Worm (Caenorhabditis elegans): ENCODE results near the gene clec-65.

clec-65 gene

ce11 chrII:12897942-12898341, 3.2 kb upstream of the clec-65 start, which contains the start of gene clec-64:
Gene clec-64, plus strand, starts transcription at chrII:12898242.
- TF ChIP-seq fkh-6 (tag; optimal IDR thresholded peaks at IDR 0.05) (no peak), C38D4.7 (GFP tag; optimal IDR thresholded peaks at IDR 0.05) (no peak), ahr-1 (tag; optimal IDR thresholded peaks at IDR 0.05) (no peak), eyg-1 (tag; optimal IDR thresholded peaks at IDR 0.05) (no peak), hlh-6 (tag; optimal IDR thresholded peaks at IDR 0.05) (no peak), pros-1 (tag; optimal IDR thresholded peaks at IDR 0.05) (no peak), ceh-14 (tag; optimal IDR thresholded peaks at IDR 0.05) (no peak), tbx-2 (tag; optimal IDR thresholded peaks at IDR 0.05) (no peak), syd-9 (tag; optimal IDR thresholded peaks at IDR 0.05) (no peak), mec-3 (tag; optimal IDR thresholded peaks at IDR 0.05; ENCODE audit: borderline replicate concordance) (no peak), pax-1 (tag; optimal IDR thresholded peaks at IDR 0.05) (no peak), ref-2 (tag; optimal IDR thresholded peaks at IDR 0.05) (no peak), F13H6.1 (tag; optimal IDR thresholded peaks at IDR 0.05) (no peak), ceh-30 (tag; optimal IDR thresholded peaks at IDR 0.05) (no peak), C08G9.2 (tag; optimal IDR thresholded peaks at IDR 0.05) (no peak), pha-4 (tag; optimal IDR thresholded peaks at IDR 0.05) (no peak), unc-3 (GFP tag; conservative IDR thresholded peaks at IDR 0.05) (no peak), unc-3 (tag; optimal IDR thresholded peaks at IDR 0.05) (no peak)

- TF ChIP-seq tbx-2 (tag; optimal IDR thresholded peaks at IDR 0.05) (no peak), K09A11.1 (tag; optimal IDR thresholded peaks at IDR 0.05; ENCODE audit: insufficient read depth) (no peak), fax-1 (tag; optimal IDR thresholded peaks at IDR 0.05) (no peak), ceh-18 (tag; optimal IDR thresholded peaks at IDR 0.05) (no peak), pqm-1 (tag; optimal IDR thresholded peaks at IDR 0.05) (no peak), ceh-9 (tag; optimal IDR thresholded peaks at IDR 0.05) (no peak), F13H6.1 (tag; optimal IDR thresholded peaks at IDR 0.05) (no peak), ceh-2 (tag; optimal IDR thresholded peaks at IDR 0.05) (no peak), ceh-19 (GFP tag; optimal IDR thresholded peaks at IDR 0.05) (no peak), unc-86 (tag; optimal IDR thresholded peaks at IDR 0.05) (no peak), ceh-31 (tag; optimal IDR thresholded peaks at IDR 0.05) (no peak), nhr-11 (tag; optimal IDR thresholded peaks at IDR 0.05) (no peak), pha-2 (tag; optimal IDR thresholded peaks at IDR 0.05) (no peak), dve-1 (tag; optimal IDR thresholded peaks at IDR 0.05) (no peak)
These were observed 3.0 kb downstream of the clec-65 start, which contains the start of gene clec-66 for ce11 chrII:12904174-12904573. Gene clec-66, plus strand, starts transcription at chrII:12904398.

DNA sequence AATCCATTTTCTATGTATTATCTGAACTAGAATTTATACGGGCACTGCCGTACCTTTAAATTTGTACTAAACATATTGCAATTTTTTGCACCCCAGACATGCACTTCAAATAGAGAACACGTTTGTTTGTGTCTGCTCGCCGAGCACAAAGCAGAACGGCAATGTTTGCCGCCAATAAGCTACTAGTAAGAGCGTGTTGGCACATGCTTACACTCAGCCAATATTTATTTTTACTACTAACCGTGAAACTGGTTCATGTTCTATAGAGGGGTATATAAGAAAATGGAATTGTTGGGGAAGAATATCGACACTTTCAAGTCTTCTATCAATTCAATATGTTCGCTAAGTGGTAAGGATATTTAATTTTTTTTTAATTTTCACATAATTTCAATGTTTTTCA, 5.9 kb downstream of the clec-65 start, which contains the start of gene nspb-11:
Gene nspb-11, plus strand, starts transcription at position 301 of the 400 bp plus-strand sequence.
- TF ChIP-seq ceh-48 (tag; optimal IDR thresholded peaks at IDR 0.05) (no peak), pha-2 (tag; optimal IDR thresholded peaks at IDR 0.05) (no peak), pag-3 (tag; optimal IDR thresholded peaks at IDR 0.05; ENCODE audit: borderline replicate concordance) (no peak), unc-86 (tag; optimal IDR thresholded peaks at IDR 0.05) (no peak), fkh-10 (GFP tag; optimal IDR thresholded peaks at IDR 0.05) (no peak), lim-6 (tag; optimal IDR thresholded peaks at IDR 0.05) (no peak), fax-1 (tag; optimal IDR thresholded peaks at IDR 0.05) (no peak)

ce11 chrII:12908779-12909178, 7.7 kb downstream of the clec-65 start, which contains the start of gene ddn-2:
Gene ddn-2, plus strand, starts transcription at chrII:12909079.
- TF ChIP-seq pax-1 (tag; optimal IDR thresholded peaks at IDR 0.05) = no peak

DNA sequence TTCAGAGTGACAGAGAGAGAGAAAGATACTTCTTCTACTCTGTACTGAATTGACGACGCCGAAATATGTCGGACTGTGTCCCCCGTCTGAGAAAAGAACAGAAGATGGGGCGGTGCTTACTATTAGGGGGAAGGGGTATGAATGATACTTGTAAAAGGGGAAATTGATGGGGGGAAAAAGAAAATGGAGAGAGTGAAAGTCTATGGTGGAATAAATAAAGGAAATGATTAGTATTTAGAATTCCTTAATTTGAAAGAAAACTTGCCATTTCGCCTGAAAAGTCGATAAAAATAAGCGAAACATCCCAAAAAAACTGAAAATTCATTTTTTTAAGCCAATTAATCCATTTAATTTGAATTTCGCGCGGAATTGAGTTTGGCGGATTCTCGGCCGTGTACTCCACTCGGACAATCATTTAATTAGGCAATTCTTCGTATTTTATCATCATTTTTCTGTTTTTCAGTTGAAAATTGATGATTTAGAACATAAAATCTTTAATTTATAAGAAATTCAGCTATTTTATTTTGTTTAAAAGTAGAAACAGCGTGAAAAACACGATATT, 13.5 kb downstream of the clec-65 start, which contains the start of gene F35C5.12:
Gene F35C5.12, minus strand, starts transcription at position 51 of the 562 bp plus-strand sequence.
- no peak for TF ChIP-seq ceh-18 (tag; optimal IDR thresholded peaks at IDR 0.05)
- no peak for TF ChIP-seq unc-42 (tag; optimal IDR thresholded peaks at IDR 0.05)
- TF ChIP-seq C08G9.2 (tag; optimal IDR thresholded peaks at IDR 0.05) = peak; percentile 44
- TF ChIP-seq F13H6.1 (tag; optimal IDR thresholded peaks at IDR 0.05) = no peak
- no peak for TF ChIP-seq ceh-22 (tag; optimal IDR thresholded peaks at IDR 0.05)
- TF ChIP-seq elt-2 (tag; optimal IDR thresholded peaks at IDR 0.05) = no peak
- TF ChIP-seq ceh-34 (tag; optimal IDR thresholded peaks at IDR 0.05) = no peak
- peak; percentile 2 for TF ChIP-seq tbx-7 (tag; optimal IDR thresholded peaks at IDR 0.05)
- no peak for TF ChIP-seq ceh-6 (GFP tag; optimal IDR thresholded peaks at IDR 0.05)
- TF ChIP-seq zip-5 (tag; optimal IDR thresholded peaks at IDR 0.05) = no peak
- no peak for TF ChIP-seq eyg-1 (tag; optimal IDR thresholded peaks at IDR 0.05)
- peak; percentile 34 for TF ChIP-seq ceh-31 (tag; optimal IDR thresholded peaks at IDR 0.05)
- no peak for TF ChIP-seq unc-55 (GFP tag; optimal IDR thresholded peaks at IDR 0.05)
- no peak for TF ChIP-seq hlh-8 (tag; optimal IDR thresholded peaks at IDR 0.05)
- TF ChIP-seq fkh-10 (GFP tag; optimal IDR thresholded peaks at IDR 0.05) = no peak

Measured in whole organism, late embryonic.